Worm (Caenorhabditis elegans): ENCODE data around the gene F55C12.6.
"Not testable (repeated sequence)": the region's sequence is repeated elsewhere in the genome, so short reads cannot be mapped to it uniquely, and the experiment has no call there.

Gene F55C12.6

ce11 chrII:5892813-5893212 is 16.9 kb upstream of the F55C12.6 start:
- TF ChIP-seq unc-62 (GFP tag; optimal IDR thresholded peaks at IDR 0.05), result no peak

- no peak for TF ChIP-seq unc-62 (GFP tag; optimal IDR thresholded peaks at IDR 0.05)
These were observed 13.6 kb upstream of the F55C12.6 start for ce11 chrII:5889417-5890139.

- no peak for TF ChIP-seq unc-62 (GFP tag; optimal IDR thresholded peaks at IDR 0.05)
These were observed 10.1 kb upstream of the F55C12.6 start for ce11 chrII:5885966-5886621.

- TF ChIP-seq unc-62 (GFP tag; optimal IDR thresholded peaks at IDR 0.05), result no peak
These were observed 8.3 kb upstream of the F55C12.6 start, which contains the start of gene rfip-1 for ce11 chrII:5884252-5884651. Gene rfip-1 (plus strand): TSS chrII:5884552.

- no peak for TF ChIP-seq unc-62 (GFP tag; optimal IDR thresholded peaks at IDR 0.05)
These were observed 4.7 kb upstream of the F55C12.6 start for ce11 chrII:5880677-5881076.

ce11 chrII:5876511-5876910 is 558 bp upstream of the F55C12.6 start, which contains the start of gene F55C12.2:
Gene F55C12.2 (plus strand): TSS chrII:5876811.
- TF ChIP-seq unc-62 (GFP tag; optimal IDR thresholded peaks at IDR 0.05), result not testable (repeated sequence)

- no peak for TF ChIP-seq unc-62 (GFP tag; optimal IDR thresholded peaks at IDR 0.05)
These were observed 1.8 kb downstream of the F55C12.6 start for ce11 chrII:5874130-5874529.

ce11 chrII:5873564-5874070 is 2.3 kb downstream of the F55C12.6 start, which contains the start of gene tex-2:
Gene tex-2 (minus strand): TSS chrII:5873614.
- no peak for TF ChIP-seq unc-62 (GFP tag; optimal IDR thresholded peaks at IDR 0.05)

ce11 chrII:5872414-5872813 is 3.5 kb downstream of the F55C12.6 start:
- TF ChIP-seq unc-62 (GFP tag; optimal IDR thresholded peaks at IDR 0.05), result no peak

- TF ChIP-seq unc-62 (GFP tag; optimal IDR thresholded peaks at IDR 0.05), result no peak
These were observed 4.4 kb downstream of the F55C12.6 start for ce11 chrII:5871508-5871907.

ce11 chrII:5866920-5867319 is 9.0 kb downstream of the F55C12.6 start:
- no peak for TF ChIP-seq unc-62 (GFP tag; optimal IDR thresholded peaks at IDR 0.05)

ce11 chrII:5865405-5866308 is 10.3 kb downstream of the F55C12.6 start, which contains the start of gene F55C12.19:
Gene F55C12.19 (plus strand): TSS chrII:5866139.
- TF ChIP-seq unc-62 (GFP tag; optimal IDR thresholded peaks at IDR 0.05), result no peak

ce11 chrII:5863893-5864292 is 12.1 kb downstream of the F55C12.6 start, which contains the start of gene tag-234:
Gene tag-234 (plus strand): TSS chrII:5864193.
- TF ChIP-seq unc-62 (GFP tag; optimal IDR thresholded peaks at IDR 0.05), result no peak

- TF ChIP-seq unc-62 (GFP tag; optimal IDR thresholded peaks at IDR 0.05), result no peak
These were observed 15.3 kb downstream of the F55C12.6 start for ce11 chrII:5860621-5861020.

- TF ChIP-seq unc-62 (GFP tag; optimal IDR thresholded peaks at IDR 0.05), result no peak
These were observed 17.6 kb downstream of the F55C12.6 start, which contains the start of gene F55C12.4 for ce11 chrII:5858322-5858721. Gene F55C12.4 (minus strand): TSS chrII:5858422.

- no peak for TF ChIP-seq unc-62 (GFP tag; optimal IDR thresholded peaks at IDR 0.05)
These were observed 21.8 kb downstream of the F55C12.6 start, which contains the start of gene H41C03.1 for ce11 chrII:5854122-5854521. Gene H41C03.1 (plus strand): TSS chrII:5854422.
